Fruit fly (Drosophila melanogaster): ENCODE results near the gene CG7049.

dm6 chr3L:178913-179488 is 3.0 kb upstream of the CG7049 start, which contains the start of gene Vdup1:
- TF ChIP-seq dac (GFP tag; optimal IDR thresholded peaks at IDR 0.05) (no peak), Blimp-1 (GFP tag; optimal IDR thresholded peaks at IDR 0.05) (no peak), CG6854 (GFP tag; optimal IDR thresholded peaks at IDR 0.05) (no peak), acj6 (GFP tag; optimal IDR thresholded peaks at IDR 0.05) (no peak), Sox14 (GFP tag; optimal IDR thresholded peaks at IDR 0.05) (no peak), CG7368 (GFP tag; optimal IDR thresholded peaks at IDR 0.05) (no peak), OdsH (GFP tag; optimal IDR thresholded peaks at IDR 0.05) (no peak), CG16779 (tag; optimal IDR thresholded peaks at IDR 0.05) (no peak), Ets21C (GFP tag; optimal IDR thresholded peaks at IDR 0.05) (no peak), CG32006 (GFP tag; optimal IDR thresholded peaks at IDR 0.05) (no peak), CG6792 (GFP tag; optimal IDR thresholded peaks at IDR 0.05) (no peak)

Data from whole organism, prepupa.